Worm (Caenorhabditis elegans) whole organism, L4 larva: Measurements from ENCODE around the gene F44D12.2.

Experiments
- F10B5.3 ChIP-seq: sonication (generic microtip); optimal IDR thresholded peaks from 2 replicates; lab custom pipeline; 2016; ENCODE audit warnings: mild to moderate bottlenecking, missing genetic modification characterization, missing compliant biosample characterization
- F37D6.2 ChIP-seq: sonication (generic microtip); optimal IDR thresholded peaks from 2 replicates; lab custom pipeline; 2016; ENCODE audit warnings: mild to moderate bottlenecking, missing genetic modification characterization, missing compliant biosample characterization
- F49E8.2 ChIP-seq: sonication (generic microtip); optimal IDR thresholded peaks from 2 replicates; lab custom pipeline; 2016; ENCODE audit warnings: missing compliant biosample characterization, mild to moderate bottlenecking, missing genetic modification characterization, borderline replicate concordance
- T26A8.4 ChIP-seq: fragments of 200-800 bp; sonication (Bioruptor generic); IDR thresholded peaks from 2 replicates; pipeline ENCODE4 v1.3.6; 2022; ENCODE audit warnings: missing genetic modification characterization, missing compliant biosample characterization
- Y48G9A.11 ChIP-seq: fragments of 200-800 bp; sonication (Bioruptor generic); IDR thresholded peaks from 2 replicates; pipeline ENCODE4 v1.3.6; 2022; ENCODE audit warnings: missing genetic modification reagents, missing genetic modification characterization, missing compliant biosample characterization
- Y5F2A.4 ChIP-seq: fragments of 200-800 bp; sonication (Bioruptor generic); optimal IDR thresholded peaks from 2 replicates; lab custom pipeline; 2018; ENCODE audit warnings: mild to moderate bottlenecking, missing genetic modification characterization, missing compliant biosample characterization
- Y75B8A.6 ChIP-seq: fragments of 200-800 bp; sonication (Bioruptor generic); IDR thresholded peaks from 2 replicates; pipeline ENCODE4 v1.3.6; 2022; ENCODE audit warnings: missing genetic modification reagents, missing genetic modification characterization, missing compliant biosample characterization
- ZK546.5 ChIP-seq, 2 experiments: sonication (generic microtip); optimal IDR thresholded peaks; 2 replicates each; lab custom pipeline; 2017; ENCODE audit warnings: missing biosample characterization in 2 of 2, missing genetic modification characterization in 2 of 2
- attf-4 ChIP-seq: sonication (generic microtip); optimal IDR thresholded peaks from 3 replicates; lab custom pipeline; 2017; ENCODE audit warnings: missing biosample characterization, missing genetic modification characterization
- ceh-44 ChIP-seq: fragments of 200-800 bp; sonication (Bioruptor generic); IDR thresholded peaks from 2 replicates; pipeline ENCODE4 v1.3.6; 2022; ENCODE audit warnings: missing genetic modification reagents, missing genetic modification characterization, missing compliant biosample characterization
- ceh-62 ChIP-seq: sonication (generic microtip); optimal IDR thresholded peaks from 2 replicates; lab custom pipeline; 2017; ENCODE audit warnings: missing biosample characterization, missing genetic modification characterization
- ceh-82 ChIP-seq: sonication (generic microtip); optimal IDR thresholded peaks from 2 replicates; lab custom pipeline; 2017; ENCODE audit warnings: missing biosample characterization, missing genetic modification characterization
- cey-2 ChIP-seq: sonication (generic microtip); optimal IDR thresholded peaks from 3 replicates; lab custom pipeline; 2017; ENCODE audit warnings: missing genetic modification characterization, mild to moderate bottlenecking, missing compliant biosample characterization, antibody characterized with exemption, borderline replicate concordance; ENCODE audit not compliant: insufficient read depth
- daf-12 ChIP-seq: fragments of 150-350 bp; optimal IDR thresholded peaks from 2 replicates; lab custom pipeline; 2014; ENCODE audit warnings: missing biosample characterization, missing genetic modification reagents, missing genetic modification characterization
- daf-16 ChIP-seq, 3 experiments: sonication (generic microtip); optimal IDR thresholded peaks; 2 replicates each; lab custom pipeline; 2016 to 2017; ENCODE audit warnings: missing genetic modification characterization in 3 of 3, missing genetic modification reagents in 3 of 3, mild to moderate bottlenecking in 2 of 3, missing compliant biosample characterization in 2 of 3, missing biosample characterization in 1 of 3, moderate library complexity in 1 of 3
- daf-19 ChIP-seq: fragments of 200-800 bp; sonication (Bioruptor generic); conservative IDR thresholded peaks from 2 replicates; pipeline ENCODE4 v1.3.6; 2022; ENCODE audit warnings: missing genetic modification characterization, missing compliant biosample characterization
- dmd-9 ChIP-seq: fragments of 200-800 bp; sonication (Bioruptor generic); IDR thresholded peaks from 2 replicates; pipeline ENCODE4 v1.3.6; 2022; ENCODE audit warnings: missing genetic modification reagents, missing genetic modification characterization, missing compliant biosample characterization
- egl-27 ChIP-seq: sonication (generic microtip); optimal IDR thresholded peaks from 3 replicates; lab custom pipeline; 2017; ENCODE audit warnings: missing biosample characterization, missing genetic modification reagents, missing genetic modification characterization
- gei-8 ChIP-seq: fragments of 200-800 bp; sonication (Bioruptor generic); optimal IDR thresholded peaks from 2 replicates; lab custom pipeline; 2018; ENCODE audit warnings: mild to moderate bottlenecking, missing genetic modification characterization, missing compliant biosample characterization
- hif-1 ChIP-seq, 2 experiments: sonication (generic microtip); optimal IDR thresholded peaks; 2 replicates each; lab custom pipeline; 2016 to 2017; ENCODE audit warnings: missing compliant biosample characterization in 2 of 2, missing genetic modification characterization in 2 of 2, missing genetic modification reagents in 2 of 2, missing genotype in 2 of 2, mild to moderate bottlenecking in 1 of 2
- hlh-30 ChIP-seq: sonication (generic microtip); optimal IDR thresholded peaks from 2 replicates; lab custom pipeline; 2017; ENCODE audit warnings: antibody characterized with exemption, mild to moderate bottlenecking, missing genetic modification characterization, missing compliant biosample characterization; ENCODE audit not compliant: insufficient read depth
- jun-1 ChIP-seq: fragments of 150-350 bp; optimal IDR thresholded peaks from 2 replicates; lab custom pipeline; 2014; ENCODE audit warnings: missing biosample characterization, missing genetic modification reagents, missing genetic modification characterization
- lin-15B ChIP-seq: fragments of 150-350 bp; sonication (generic microtip); optimal IDR thresholded peaks from 3 replicates; lab custom pipeline; 2014; ENCODE audit warnings: missing biosample characterization, missing genetic modification characterization
- lin-39 ChIP-seq: fragments of 150-350 bp; optimal IDR thresholded peaks from 2 replicates; lab custom pipeline; 2014; ENCODE audit warnings: missing biosample characterization, missing genetic modification reagents, missing genetic modification characterization
- lir-3 ChIP-seq: sonication (generic microtip); optimal IDR thresholded peaks from 2 replicates; lab custom pipeline; 2016; ENCODE audit warnings: mild to moderate bottlenecking, missing genetic modification characterization, missing compliant biosample characterization
- lsy-2 ChIP-seq, 2 experiments: fragments of 150-350 bp in 1 of 2; sonication (generic microtip) in 1 of 2; optimal IDR thresholded peaks; 2 replicates each; lab custom pipeline; 2014 to 2017; ENCODE audit warnings: missing biosample characterization in 2 of 2, missing genetic modification characterization in 2 of 2
- madf-5 ChIP-seq, 2 experiments: fragments of 200-800 bp; sonication (Bioruptor generic); IDR thresholded peaks; 2 replicates each; pipeline ENCODE4 v1.3.6; 2022; ENCODE audit warnings: missing compliant biosample characterization in 2 of 2, missing genetic modification characterization in 2 of 2
- mes-2 ChIP-seq: sonication (generic microtip); optimal IDR thresholded peaks from 2 replicates; lab custom pipeline; 2016; ENCODE audit warnings: missing genotype, mild to moderate bottlenecking, missing genetic modification characterization, missing compliant biosample characterization; ENCODE audit not compliant: poor library complexity, severe bottlenecking
- mxl-2 ChIP-seq: fragments of 200-800 bp; sonication (Bioruptor generic); conservative IDR thresholded peaks from 2 replicates; pipeline ENCODE4 v1.3.6; 2022; ENCODE audit warnings: missing genetic modification reagents, missing genetic modification characterization, missing compliant biosample characterization
- mxl-3 ChIP-seq: fragments of 200-800 bp; sonication (Bioruptor generic); optimal IDR thresholded peaks from 2 replicates; lab custom pipeline; 2018; ENCODE audit warnings: mild to moderate bottlenecking, missing genetic modification characterization, missing compliant biosample characterization
- nhr-102 ChIP-seq: sonication (generic microtip); optimal IDR thresholded peaks from 2 replicates; lab custom pipeline; 2016; ENCODE audit warnings: mild to moderate bottlenecking, missing genetic modification characterization, moderate library complexity, missing compliant biosample characterization
- nhr-48 ChIP-seq: sonication (generic microtip); optimal IDR thresholded peaks from 2 replicates; lab custom pipeline; 2016; ENCODE audit warnings: mild to moderate bottlenecking, missing genetic modification characterization, missing compliant biosample characterization
- nhr-76 ChIP-seq: fragments of 150-350 bp; optimal IDR thresholded peaks from 2 replicates; lab custom pipeline; 2014; ENCODE audit warnings: missing biosample characterization, missing genetic modification characterization
- pha-4 ChIP-seq, 2 experiments: fragments of 150-350 bp in 1 of 2; fragments of 200-800 bp in 1 of 2; sonication (Bioruptor generic) in 1 of 2; IDR thresholded peaks in 1 of 2; optimal IDR thresholded peaks in 1 of 2; 2 replicates each; pipeline versions ENCODE4 v1.3.6 to Lab custom; 2014 to 2022; ENCODE audit warnings: missing genetic modification characterization in 2 of 2, missing genetic modification reagents in 2 of 2, missing biosample characterization in 1 of 2, missing compliant biosample characterization in 1 of 2
- php-3 ChIP-seq: fragments of 200-800 bp; sonication (Bioruptor generic); IDR thresholded peaks from 2 replicates; pipeline ENCODE4 v1.3.6; 2022; ENCODE audit warnings: missing genetic modification reagents, missing genetic modification characterization, missing compliant biosample characterization
- pqm-1 ChIP-seq: sonication (generic microtip); optimal IDR thresholded peaks from 2 replicates; lab custom pipeline; 2017; ENCODE audit warnings: missing biosample characterization, missing genetic modification characterization
- set-16 ChIP-seq: fragments of 200-800 bp; sonication (Bioruptor generic); IDR thresholded peaks from 2 replicates; pipeline ENCODE4 v1.3.6; 2022; ENCODE audit warnings: missing genetic modification reagents, missing genetic modification characterization, missing compliant biosample characterization
- snpc-4 ChIP-seq: fragments of 150-350 bp; optimal IDR thresholded peaks from 2 replicates; lab custom pipeline; 2014; ENCODE audit warnings: missing biosample characterization, missing genetic modification characterization
- tag-97 ChIP-seq: fragments of 200-800 bp; sonication (Bioruptor generic); IDR thresholded peaks from 2 replicates; pipeline ENCODE4 v1.3.6; 2022; ENCODE audit warnings: missing genetic modification characterization, missing compliant biosample characterization
- unc-39 ChIP-seq: sonication (generic microtip); optimal IDR thresholded peaks from 2 replicates; lab custom pipeline; 2017; ENCODE audit warnings: missing biosample characterization, missing genetic modification characterization
- vab-7 ChIP-seq: fragments of 200-800 bp; sonication (Bioruptor generic); IDR thresholded peaks from 2 replicates; pipeline ENCODE4 v1.3.6; 2022; ENCODE audit warnings: missing genetic modification reagents, missing genetic modification characterization, missing compliant biosample characterization
- zfp-2 ChIP-seq: sonication (generic microtip); optimal IDR thresholded peaks from 2 replicates; lab custom pipeline; 2016; ENCODE audit warnings: mild to moderate bottlenecking, missing genetic modification characterization, missing compliant biosample characterization
- zfp-3 ChIP-seq: fragments of 200-800 bp; sonication (Bioruptor generic); conservative IDR thresholded peaks from 2 replicates; pipeline ENCODE4 v1.3.6; 2022; ENCODE audit warnings: missing genetic modification reagents, missing genetic modification characterization, missing compliant biosample characterization
- zip-2 ChIP-seq: fragments of 150-350 bp; optimal IDR thresholded peaks from 2 replicates; lab custom pipeline; 2014; ENCODE audit warnings: missing biosample characterization, missing genetic modification characterization
- ztf-11 ChIP-seq: fragments of 150-350 bp; optimal IDR thresholded peaks from 2 replicates; lab custom pipeline; 2014; ENCODE audit warnings: missing biosample characterization, missing genetic modification characterization

Gene F44D12.2

DNA sequence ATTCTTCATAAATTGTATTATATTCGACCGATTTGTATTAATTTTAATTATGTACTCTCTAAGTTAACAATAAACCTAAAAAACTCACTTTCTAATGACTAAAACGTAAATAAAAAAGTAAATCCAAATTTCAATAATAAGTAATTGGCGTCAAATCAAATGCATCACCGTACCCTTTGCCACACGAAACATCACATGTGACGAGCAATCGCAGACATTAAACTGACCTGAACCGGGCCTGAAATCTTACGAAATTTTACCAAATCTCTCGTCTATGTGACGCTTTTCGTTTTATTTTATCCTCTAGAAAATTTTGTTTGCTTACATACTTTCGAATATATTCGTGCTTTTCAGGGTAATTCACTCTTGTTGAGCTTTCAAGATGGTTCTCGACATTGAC, 14.2 kb downstream of the F44D12.2 start, which contains the start of the genes C47E12.2 and sars-1:
TSS of gene C47E12.2 (minus strand) at position 131 of the 400 bp plus-strand sequence.
TSS of gene sars-1 (plus strand) at position 355 of the 400 bp plus-strand sequence.
- TF ChIP-seq set-16 (no peak), lsy-2 (tag; optimal IDR thresholded peaks at IDR 0.05; lab: Kevin White, UChicago) (peak in 1 of 2 experiments; percentile 90), lin-15B (tag; lab: Kevin White, UChicago) (no peak), daf-16 (GFP tag; optimal IDR thresholded peaks at IDR 0.05; lab: Kevin White, UChicago) (no peak), daf-16 (tag; optimal IDR thresholded peaks at IDR 0.05; lab: Kevin White, UChicago) (no peak), zfp-3 (GFP tag; lab: Robert Waterston, UW) (no peak), hif-1 (tag; optimal IDR thresholded peaks at IDR 0.05; lab: Kevin White, UChicago) (no peak), ceh-44 (GFP tag; lab: Robert Waterston, UW) (no peak), zip-2 (tag; lab: Kevin White, UChicago) (peak; percentile 86), nhr-76 (tag; lab: Kevin White, UChicago) (no peak), dmd-9 (GFP tag; lab: Robert Waterston, UW) (no peak), mes-2 (tag; lab: Kevin White, UChicago) (peak; percentile 44), mxl-3 (no peak)
- TF ChIP-seq, all 104 proteins: peak for 3

ce11 chrIV:10001748-10002147, 15.8 kb downstream of the F44D12.2 start, which contains the start of gene C47E12.3:
C47E12.3 (minus strand) TSS chrIV:10001848.
- TF ChIP-seq ceh-82 (tag; lab: Kevin White, UChicago) = no peak
- no peak for TF ChIP-seq hlh-30 (tag; lab: Kevin White, UChicago)
- no peak for TF ChIP-seq ZK546.5 (tag; optimal IDR thresholded peaks at IDR 0.05; lab: Kevin White, UChicago)
- TF ChIP-seq daf-12 (tag; lab: Kevin White, UChicago) = no peak
- TF ChIP-seq T26A8.4 = no peak
- TF ChIP-seq Y48G9A.11 (GFP tag; lab: Robert Waterston, UW) = no peak
- TF ChIP-seq unc-39 (tag; lab: Kevin White, UChicago) = no peak
- no peak for TF ChIP-seq lir-3 (tag; lab: Kevin White, UChicago)
- no peak for TF ChIP-seq daf-19
- no peak for TF ChIP-seq gei-8 (GFP tag; lab: Kevin White, UChicago)
- TF ChIP-seq pha-4 (GFP tag; IDR thresholded peaks at IDR 0.05; lab: Robert Waterston, UW) = no peak
- TF ChIP-seq pha-4 (tag; optimal IDR thresholded peaks at IDR 0.05; lab: Kevin White, UChicago) = no peak
- no peak for TF ChIP-seq F49E8.2 (tag; lab: Kevin White, UChicago)

- TF ChIP-seq attf-4 (tag; lab: Kevin White, UChicago) (no peak), mxl-3 (no peak), tag-97 (GFP tag; lab: Robert Waterston, UW) (no peak), nhr-102 (tag; lab: Kevin White, UChicago) (no peak), snpc-4 (no peak), F37D6.2 (tag; lab: Kevin White, UChicago) (no peak), set-16 (no peak), egl-27 (no peak), vab-7 (GFP tag; lab: Robert Waterston, UW) (no peak), Y75B8A.6 (GFP tag; lab: Robert Waterston, UW) (no peak), cey-2 (tag; lab: Kevin White, UChicago) (no peak), F10B5.3 (tag; lab: Kevin White, UChicago) (no peak), ztf-11 (no peak), ceh-62 (tag; lab: Kevin White, UChicago) (no peak), Y5F2A.4 (GFP tag; lab: Kevin White, UChicago) (no peak), nhr-48 (tag; lab: Kevin White, UChicago) (no peak), lsy-2 (tag; optimal IDR thresholded peaks at IDR 0.05; lab: Kevin White, UChicago) (peak in 1 of 2 experiments; percentile 57), jun-1 (tag; lab: Kevin White, UChicago) (no peak), madf-5 (GFP tag; IDR thresholded peaks at IDR 0.05; lab: Robert Waterston, UW) (no peak), zfp-2 (tag; lab: Kevin White, UChicago) (no peak), lin-39 (tag; lab: Kevin White, UChicago) (no peak), zfp-3 (GFP tag; lab: Robert Waterston, UW) (no peak), php-3 (GFP tag; lab: Robert Waterston, UW) (no peak), pqm-1 (tag; lab: Kevin White, UChicago) (peak; percentile 6), mxl-2 (GFP tag; lab: Robert Waterston, UW) (no peak)
Measured at ce11 chrIV:9998487-9999218, 18.9 kb downstream of the F44D12.2 start, which contains the start of gene pyp-1. pyp-1 (minus strand) TSS chrIV:9998925.
